Worm (Caenorhabditis elegans) whole organism, early embryonic: ENCODE results near the gene abf-4.
"Not testable (repeated sequence)": the region's sequence is repeated elsewhere in the genome, so short reads cannot be mapped to it uniquely, and the experiment has no call there.

Experiments
- B0310.2 ChIP-seq: sonication (generic microtip); optimal IDR thresholded peaks from 2 replicates; lab custom pipeline; 2016; ENCODE audit warnings: mild to moderate bottlenecking, missing genetic modification characterization, missing compliant biosample characterization
- F13C5.2 ChIP-seq: sonication (generic microtip); optimal IDR thresholded peaks from 2 replicates; lab custom pipeline; 2017; ENCODE audit warnings: mild to moderate bottlenecking, missing genetic modification characterization, inconsistent platforms, missing compliant biosample characterization
- aly-1 ChIP-seq: sonication (generic microtip); optimal IDR thresholded peaks from 2 replicates; lab custom pipeline; 2016; ENCODE audit warnings: missing genetic modification characterization, missing compliant biosample characterization
- ama-1 ChIP-seq: fragments of 150-350 bp; optimal IDR thresholded peaks from 2 replicates; lab custom pipeline; 2014
- ceh-13 ChIP-seq: fragments of 200-800 bp; sonication (Bioruptor generic); optimal IDR thresholded peaks from 2 replicates; lab custom pipeline; 2018; ENCODE audit warnings: mild to moderate bottlenecking, missing genetic modification characterization, missing compliant biosample characterization
- ceh-36 ChIP-seq: sonication (generic microtip); optimal IDR thresholded peaks from 2 replicates; lab custom pipeline; 2016; ENCODE audit warnings: missing genetic modification characterization, inconsistent platforms, missing compliant biosample characterization
- ets-7 ChIP-seq: sonication (generic microtip); optimal IDR thresholded peaks from 2 replicates; lab custom pipeline; 2016; ENCODE audit warnings: missing genotype, missing genetic modification characterization, missing compliant biosample characterization
- flt-1 ChIP-seq: fragments of 200-800 bp; sonication (Bioruptor generic); IDR thresholded peaks from 2 replicates; pipeline ENCODE4 v1.3.6; 2022; ENCODE audit warnings: missing genetic modification characterization, missing compliant biosample characterization
- hmbx-1 ChIP-seq: sonication (generic microtip); optimal IDR thresholded peaks from 2 replicates; lab custom pipeline; 2016; ENCODE audit warnings: mild to moderate bottlenecking, missing genetic modification characterization, missing compliant biosample characterization
- hmg-4 ChIP-seq: fragments of 200-800 bp; sonication (Bioruptor generic); optimal IDR thresholded peaks from 2 replicates; lab custom pipeline; 2018; ENCODE audit warnings: mild to moderate bottlenecking, missing genetic modification characterization, missing compliant biosample characterization
- hnd-1 ChIP-seq: sonication (generic microtip); optimal IDR thresholded peaks from 2 replicates; lab custom pipeline; 2016; ENCODE audit warnings: missing genetic modification characterization, missing compliant biosample characterization
- pes-1 ChIP-seq: fragments of 200-800 bp; sonication (Bioruptor generic); IDR thresholded peaks from 2 replicates; pipeline ENCODE4 v1.3.6; 2022; ENCODE audit warnings: missing genetic modification reagents, missing genetic modification characterization, missing compliant biosample characterization
- scrt-1 ChIP-seq: fragments of 200-800 bp; sonication (Bioruptor generic); IDR thresholded peaks from 2 replicates; pipeline ENCODE4 v1.3.6; 2022; ENCODE audit warnings: missing genetic modification characterization, missing compliant biosample characterization
- sea-1 ChIP-seq: fragments of 200-800 bp; sonication (Bioruptor generic); conservative IDR thresholded peaks from 2 replicates; pipeline ENCODE4 v1.3.6; 2022; ENCODE audit warnings: missing genetic modification characterization, missing compliant biosample characterization
- tbx-11 ChIP-seq: fragments of 200-800 bp; sonication (Bioruptor generic); IDR thresholded peaks from 2 replicates; pipeline ENCODE4 v1.3.6; 2022; ENCODE audit warnings: missing genetic modification characterization, missing compliant biosample characterization
- tbx-37 ChIP-seq: fragments of 200-800 bp; sonication (Bioruptor generic); conservative IDR thresholded peaks from 2 replicates; pipeline ENCODE4 v1.3.6; 2022; ENCODE audit warnings: missing genetic modification reagents, missing genetic modification characterization, missing compliant biosample characterization
- tra-4 ChIP-seq: sonication (generic microtip); optimal IDR thresholded peaks from 2 replicates; lab custom pipeline; 2017; ENCODE audit warnings: missing genetic modification characterization, missing compliant biosample characterization

The abf-4 gene

ce11 chrV:20534072-20534471 is 24.1 kb downstream of the abf-4 start, which contains the start of gene famh-161:
Gene famh-161 (minus strand): TSS chrV:20534172.
- no peak for TF ChIP-seq aly-1 (tag; lab: Kevin White, UChicago)

ce11 chrV:20527493-20527892 is 30.7 kb downstream of the abf-4 start, which contains the start of gene Y38H6C.13:
Gene Y38H6C.13 (plus strand): TSS chrV:20527793.
- no peak for TF ChIP-seq ama-1
- no peak for TF ChIP-seq tbx-37 (GFP tag; lab: Robert Waterston, UW)
- no peak for TF ChIP-seq B0310.2 (tag; lab: Kevin White, UChicago)
- TF ChIP-seq aly-1 (tag; lab: Kevin White, UChicago) = no peak
- no peak for TF ChIP-seq pes-1 (GFP tag; lab: Robert Waterston, UW)
- no peak for TF ChIP-seq ceh-13 (GFP tag; lab: Kevin White, UChicago)
- no peak for TF ChIP-seq hmbx-1 (tag; lab: Kevin White, UChicago)
- TF ChIP-seq hmg-4 (GFP tag; lab: Kevin White, UChicago) = no peak
- TF ChIP-seq ets-7 = no peak
- no peak for TF ChIP-seq sea-1 (GFP tag; lab: Robert Waterston, UW)
- TF ChIP-seq tra-4 (tag; lab: Kevin White, UChicago) = no peak

DNA sequence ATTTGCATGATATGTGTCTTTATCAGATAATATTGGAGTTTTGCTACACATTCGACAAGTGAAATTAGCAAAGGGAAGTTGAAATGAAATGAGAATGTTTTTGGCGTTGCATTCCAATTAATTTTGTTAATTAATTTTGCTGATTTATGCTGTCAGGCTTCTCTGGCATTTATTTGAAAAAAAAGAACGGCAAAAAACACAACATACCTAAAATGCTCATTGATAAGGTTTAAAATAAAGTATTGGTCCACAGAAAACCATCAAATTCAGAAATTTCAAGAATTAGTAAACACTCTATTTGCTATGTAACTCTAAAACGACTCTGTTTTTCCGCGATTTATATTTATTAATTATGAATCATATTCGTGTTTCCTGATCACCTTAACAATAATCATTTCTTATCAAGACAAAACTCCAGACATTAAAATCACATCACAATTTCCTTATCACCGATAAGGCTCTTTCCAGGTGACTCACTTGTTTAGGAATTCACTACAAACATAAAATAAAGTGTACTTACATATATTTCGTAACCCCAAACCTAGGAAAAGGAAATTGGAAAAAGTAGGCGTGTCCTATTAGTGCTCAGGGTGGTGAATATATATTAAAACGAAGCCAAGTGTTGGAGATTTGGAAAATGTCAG is 32.2 kb downstream of the abf-4 start, which contains the start of the genes srh-166 and Y38H6C.24:
Gene srh-166 (minus strand): TSS at position 51 of the 644 bp plus-strand sequence.
Gene Y38H6C.24 (plus strand): TSS at position 620 of the 644 bp plus-strand sequence.
- no peak for TF ChIP-seq F13C5.2 (tag; lab: Kevin White, UChicago)
- no peak for TF ChIP-seq tra-4 (tag; lab: Kevin White, UChicago)
- TF ChIP-seq aly-1 (tag; lab: Kevin White, UChicago) = no peak
- TF ChIP-seq B0310.2 (tag; lab: Kevin White, UChicago) = no peak
- no peak for TF ChIP-seq hmg-4 (GFP tag; lab: Kevin White, UChicago)
- no peak for TF ChIP-seq ceh-13 (GFP tag; lab: Kevin White, UChicago)
- TF ChIP-seq scrt-1 (GFP tag; lab: Robert Waterston, UW) = no peak
- TF ChIP-seq sea-1 (GFP tag; lab: Robert Waterston, UW) = no peak
- TF ChIP-seq tbx-37 (GFP tag; lab: Robert Waterston, UW) = no peak
- TF ChIP-seq hmbx-1 (tag; lab: Kevin White, UChicago) = no peak
- no peak for TF ChIP-seq pes-1 (GFP tag; lab: Robert Waterston, UW)

DNA sequence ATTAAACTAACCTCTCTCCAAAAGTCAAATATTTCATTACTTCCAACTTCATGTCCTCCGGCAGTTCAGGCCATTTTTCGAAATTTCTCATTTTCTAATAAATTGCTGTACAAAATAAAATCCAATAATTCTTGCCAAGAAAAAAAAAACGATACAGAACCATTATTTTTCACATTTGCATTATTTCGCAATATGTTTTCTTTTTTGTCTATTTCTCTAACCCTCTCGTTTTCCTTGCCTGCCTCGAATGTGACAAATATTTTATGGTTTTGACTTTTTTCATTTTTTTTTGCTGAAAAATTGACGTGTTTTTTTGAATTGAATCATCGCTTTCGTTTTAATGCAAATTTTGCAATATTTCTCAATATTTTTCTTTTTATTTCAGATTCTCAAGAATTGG is 36.0 kb downstream of the abf-4 start, which contains the start of the genes Y38H6C.9 and fbxa-150:
Gene Y38H6C.9 (minus strand): TSS at position 52 of the 400 bp plus-strand sequence.
Gene fbxa-150 (plus strand): TSS at position 380 of the 400 bp plus-strand sequence.
- TF ChIP-seq ama-1 (no peak), tbx-37 (GFP tag; lab: Robert Waterston, UW) (no peak), tbx-11 (no peak), scrt-1 (GFP tag; lab: Robert Waterston, UW) (no peak), aly-1 (tag; lab: Kevin White, UChicago) (no peak), hmg-4 (GFP tag; lab: Kevin White, UChicago) (no peak)

- TF ChIP-seq tra-4 (tag; lab: Kevin White, UChicago) (no peak), hmg-4 (GFP tag; lab: Kevin White, UChicago) (no peak), scrt-1 (GFP tag; lab: Robert Waterston, UW) (no peak), flt-1 (no peak), ets-7 (no peak), ceh-36 (no peak), hmbx-1 (tag; lab: Kevin White, UChicago) (no peak), hnd-1 (tag; lab: Kevin White, UChicago) (no peak), ceh-13 (GFP tag; lab: Kevin White, UChicago) (no peak), F13C5.2 (tag; lab: Kevin White, UChicago) (no peak), tbx-37 (GFP tag; lab: Robert Waterston, UW) (no peak), pes-1 (GFP tag; lab: Robert Waterston, UW) (no peak), ama-1 (no peak), sea-1 (GFP tag; lab: Robert Waterston, UW) (no peak), aly-1 (tag; lab: Kevin White, UChicago) (no peak), tbx-11 (no peak), B0310.2 (tag; lab: Kevin White, UChicago) (no peak)
Observed at ce11 chrV:20518927-20519326, 39.2 kb downstream of the abf-4 start, which contains the start of gene Y38H6C.25. Gene Y38H6C.25 (plus strand): TSS chrV:20519227.

- TF ChIP-seq tbx-37 (GFP tag; lab: Robert Waterston, UW) (no peak), tra-4 (tag; lab: Kevin White, UChicago) (no peak), hmg-4 (GFP tag; lab: Kevin White, UChicago) (no peak), tbx-11 (no peak), B0310.2 (tag; lab: Kevin White, UChicago) (no peak), ceh-36 (no peak), hnd-1 (tag; lab: Kevin White, UChicago) (no peak), pes-1 (GFP tag; lab: Robert Waterston, UW) (no peak)
Observed at ce11 chrV:20517005-20517404, 41.2 kb downstream of the abf-4 start.

- TF ChIP-seq hmbx-1 (tag; lab: Kevin White, UChicago) (no peak), ets-7 (no peak), hmg-4 (GFP tag; lab: Kevin White, UChicago) (no peak), ceh-36 (no peak)
Observed at ce11 chrV:20514483-20514882, 43.7 kb downstream of the abf-4 start.

DNA sequence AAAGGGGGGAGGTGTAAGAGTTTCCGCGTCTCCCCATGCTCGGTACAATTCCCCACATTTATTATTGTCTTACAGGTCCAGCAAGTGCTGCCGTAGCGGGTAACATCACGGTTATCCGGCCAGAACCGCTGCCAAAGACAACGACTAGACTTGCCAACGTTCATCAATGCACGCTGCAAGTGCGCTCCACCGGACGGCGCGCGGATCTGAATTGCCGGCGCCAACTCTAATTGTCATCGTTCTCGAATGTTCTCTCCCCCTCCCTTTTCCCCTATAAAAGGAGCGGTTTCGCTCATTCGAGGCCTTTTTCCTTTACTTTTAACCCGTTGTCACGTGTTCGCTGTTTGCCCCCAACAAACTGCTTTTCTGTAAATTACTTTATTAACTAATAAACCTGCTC is 44.5 kb downstream of the abf-4 start, which contains the start of gene Y38H6C.8:
Gene Y38H6C.8 (plus strand): TSS at position 301 of the 400 bp plus-strand sequence.
- TF ChIP-seq tbx-37 (GFP tag; lab: Robert Waterston, UW); tbx-11; ama-1: not testable (repeated sequence)
